Worm (Caenorhabditis elegans) whole organism, L2 larva: Measurements from ENCODE around the gene nlp-33.
A peak's percentile ranks its signal among the peaks of the same experiment; 100 is the strongest.

ENCODE experiments used
- C34F6.9 ChIP-seq: fragments of 150-350 bp; optimal IDR thresholded peaks from 2 replicates; lab custom pipeline; 2014; ENCODE audit warnings: missing biosample characterization, missing genetic modification characterization
- F13H6.1 ChIP-seq: sonication (generic microtip); optimal IDR thresholded peaks from 2 replicates; lab custom pipeline; 2016; ENCODE audit warnings: missing genetic modification characterization, missing compliant biosample characterization
- Y55F3AM.14 ChIP-seq: fragments of 200-800 bp; sonication (Bioruptor generic); optimal IDR thresholded peaks from 2 replicates; lab custom pipeline; 2018; ENCODE audit warnings: mild to moderate bottlenecking, missing genetic modification characterization, missing compliant biosample characterization
- alr-1 ChIP-seq: fragments of 150-350 bp; optimal IDR thresholded peaks from 2 replicates; lab custom pipeline; 2014; ENCODE audit warnings: missing biosample characterization, missing genetic modification characterization
- aly-2 ChIP-seq: fragments of 150-350 bp; optimal IDR thresholded peaks from 2 replicates; lab custom pipeline; 2014; ENCODE audit warnings: missing biosample characterization, missing genetic modification characterization
- ama-1 ChIP-seq: fragments of 150-350 bp; optimal IDR thresholded peaks from 2 replicates; lab custom pipeline; 2018; ENCODE audit warnings: inconsistent platforms
- ceh-16 ChIP-seq: fragments of 150-350 bp; optimal IDR thresholded peaks from 2 replicates; lab custom pipeline; 2014; ENCODE audit warnings: missing biosample characterization, missing genetic modification characterization
- ceh-82 ChIP-seq: fragments of 150-350 bp; optimal IDR thresholded peaks from 2 replicates; lab custom pipeline; 2014; ENCODE audit warnings: missing biosample characterization, missing genetic modification characterization
- crh-2 ChIP-seq: sonication (generic microtip); optimal IDR thresholded peaks from 2 replicates; lab custom pipeline; 2017; ENCODE audit warnings: missing biosample characterization, missing genetic modification characterization
- dmd-4 ChIP-seq: sonication (generic microtip); optimal IDR thresholded peaks from 2 replicates; lab custom pipeline; 2017; ENCODE audit warnings: missing biosample characterization, missing genetic modification characterization
- elt-1 ChIP-seq: fragments of 150-350 bp; optimal IDR thresholded peaks from 2 replicates; lab custom pipeline; 2014; ENCODE audit warnings: missing biosample characterization, missing genetic modification characterization
- fos-1 ChIP-seq: fragments of 150-350 bp; optimal IDR thresholded peaks from 2 replicates; lab custom pipeline; 2014; ENCODE audit warnings: missing biosample characterization, missing genetic modification characterization
- gmeb-1 ChIP-seq: fragments of 150-350 bp; optimal IDR thresholded peaks from 2 replicates; lab custom pipeline; 2014; ENCODE audit warnings: missing biosample characterization, missing genetic modification characterization
- lin-11 ChIP-seq: fragments of 150-350 bp; sonication (generic microtip); optimal IDR thresholded peaks from 2 replicates; lab custom pipeline; 2014; ENCODE audit warnings: missing biosample characterization, missing genetic modification characterization, inconsistent platforms, mixed read lengths
- lin-13 ChIP-seq: fragments of 150-350 bp; optimal IDR thresholded peaks from 2 replicates; lab custom pipeline; 2014; ENCODE audit warnings: missing biosample characterization, missing genetic modification reagents, missing genetic modification characterization
- lsy-2 ChIP-seq, 2 experiments: fragments of 150-350 bp in 1 of 2; sonication (generic microtip) in 1 of 2; optimal IDR thresholded peaks; 2 replicates each; lab custom pipeline; 2014 to 2017; ENCODE audit warnings: missing biosample characterization in 2 of 2, missing genetic modification characterization in 2 of 2
- mab-5 ChIP-seq: fragments of 150-350 bp; optimal IDR thresholded peaks from 2 replicates; lab custom pipeline; 2014; ENCODE audit warnings: missing biosample characterization, missing genetic modification characterization
- mdl-1 ChIP-seq, 2 experiments: fragments of 150-350 bp in 1 of 2; sonication (generic microtip) in 1 of 2; optimal IDR thresholded peaks; 2 replicates each; lab custom pipeline; 2017; ENCODE audit warnings: missing biosample characterization in 2 of 2, missing genetic modification characterization in 2 of 2
- nhr-12 ChIP-seq: fragments of 150-350 bp; optimal IDR thresholded peaks from 2 replicates; lab custom pipeline; 2014; ENCODE audit warnings: missing biosample characterization, missing genetic modification characterization
- nhr-129 ChIP-seq: fragments of 150-350 bp; optimal IDR thresholded peaks from 2 replicates; lab custom pipeline; 2014; ENCODE audit warnings: missing biosample characterization, missing genetic modification characterization
- nhr-21 ChIP-seq: fragments of 150-350 bp; optimal IDR thresholded peaks from 2 replicates; lab custom pipeline; 2014; ENCODE audit warnings: missing biosample characterization, missing genetic modification characterization
- nhr-237 ChIP-seq: fragments of 150-350 bp; optimal IDR thresholded peaks from 2 replicates; lab custom pipeline; 2014; ENCODE audit warnings: missing biosample characterization, missing genetic modification characterization
- nhr-25 ChIP-seq: fragments of 150-350 bp; sonication (generic microtip); optimal IDR thresholded peaks from 3 replicates; lab custom pipeline; 2014; ENCODE audit warnings: missing biosample characterization, missing genetic modification characterization
- nhr-6 ChIP-seq: fragments of 150-350 bp; optimal IDR thresholded peaks from 2 replicates; lab custom pipeline; 2014; ENCODE audit warnings: missing biosample characterization, missing genetic modification characterization
- nhr-77 ChIP-seq: fragments of 150-350 bp; optimal IDR thresholded peaks from 2 replicates; lab custom pipeline; 2014; ENCODE audit warnings: missing biosample characterization, missing genetic modification characterization
- peb-1 ChIP-seq: fragments of 150-350 bp; optimal IDR thresholded peaks from 2 replicates; lab custom pipeline; 2014; ENCODE audit warnings: missing biosample characterization, missing genetic modification characterization
- sem-4 ChIP-seq: fragments of 150-350 bp; optimal IDR thresholded peaks from 2 replicates; lab custom pipeline; 2014; ENCODE audit warnings: missing biosample characterization, missing genetic modification reagents, missing genetic modification characterization
- sma-3 ChIP-seq: sonication (generic microtip); optimal IDR thresholded peaks from 2 replicates; lab custom pipeline; 2016; ENCODE audit warnings: missing genetic modification reagents, missing genetic modification characterization, missing compliant biosample characterization
- sma-9 ChIP-seq, 2 experiments: fragments of 150-350 bp in 1 of 2; sonication (generic microtip) in 1 of 2; optimal IDR thresholded peaks; 2 replicates each; lab custom pipeline; 2014 to 2016; ENCODE audit warnings: missing genetic modification characterization in 2 of 2, mild to moderate bottlenecking in 1 of 2, missing biosample characterization in 1 of 2, missing compliant biosample characterization in 1 of 2, missing genetic modification reagents in 1 of 2, moderate library complexity in 1 of 2
- snpc-4 ChIP-seq: fragments of 150-350 bp; optimal IDR thresholded peaks from 2 replicates; lab custom pipeline; 2014; ENCODE audit warnings: missing biosample characterization, missing genetic modification characterization
- unc-39 ChIP-seq: fragments of 150-350 bp; optimal IDR thresholded peaks from 2 replicates; lab custom pipeline; 2014; ENCODE audit warnings: missing biosample characterization, missing genetic modification characterization
- unc-55 ChIP-seq: fragments of 150-350 bp; sonication (generic microtip); optimal IDR thresholded peaks from 3 replicates; lab custom pipeline; 2014; ENCODE audit warnings: missing biosample characterization, missing genetic modification reagents, missing genetic modification characterization
- unc-62 ChIP-seq: fragments of 150-350 bp; optimal IDR thresholded peaks from 2 replicates; lab custom pipeline; 2014; ENCODE audit warnings: missing biosample characterization, missing genetic modification reagents, missing genetic modification characterization
- ztf-1 ChIP-seq: fragments of 200-800 bp; sonication (Bioruptor generic); conservative IDR thresholded peaks from 2 replicates; pipeline ENCODE4 v1.3.6; 2022; ENCODE audit warnings: missing genetic modification characterization, missing compliant biosample characterization
- ztf-11 ChIP-seq: sonication (generic microtip); optimal IDR thresholded peaks from 2 replicates; lab custom pipeline; 2017; ENCODE audit warnings: missing biosample characterization, missing genetic modification characterization
- ztf-4 ChIP-seq: fragments of 150-350 bp; optimal IDR thresholded peaks from 2 replicates; lab custom pipeline; 2014; ENCODE audit warnings: missing biosample characterization, missing genetic modification characterization

The nlp-33 gene

DNA sequence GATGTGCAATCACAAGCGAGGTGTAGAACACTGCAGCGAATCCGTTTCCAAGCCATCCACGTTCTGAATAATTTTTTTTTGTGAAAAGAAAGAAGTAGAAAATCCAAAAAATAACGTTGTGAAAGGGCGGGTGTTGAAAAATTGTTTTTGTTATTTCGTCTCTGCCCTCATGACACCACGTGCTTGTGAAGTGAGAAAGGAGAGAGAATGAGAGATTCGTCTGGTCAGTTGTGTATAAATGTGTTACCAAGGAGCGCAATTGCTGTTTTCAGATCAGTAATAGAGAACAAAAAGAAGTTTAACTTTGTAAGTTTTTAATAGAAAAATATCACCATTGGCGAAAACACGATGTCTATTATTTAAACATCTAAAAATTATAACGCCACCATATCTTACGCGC, 25.9 kb upstream of the nlp-33 start:
- TF ChIP-seq ceh-16 (tag; lab: Kevin White, UChicago) (no peak), nhr-237 (no peak), unc-39 (tag; lab: Kevin White, UChicago) (no peak), F13H6.1 (tag; lab: Kevin White, UChicago) (peak; percentile 3), mab-5 (no peak), Y55F3AM.14 (GFP tag; lab: Kevin White, UChicago) (no peak), lsy-2 (tag; optimal IDR thresholded peaks at IDR 0.05; lab: Kevin White, UChicago) (peak in 1 of 2 experiments; percentile 62), C34F6.9 (tag; lab: Kevin White, UChicago) (peak; percentile 74), unc-62 (GFP tag; lab: Kevin White, UChicago) (no peak), nhr-25 (tag; lab: Kevin White, UChicago) (peak; percentile 60), mdl-1 (tag; optimal IDR thresholded peaks at IDR 0.05; lab: Kevin White, UChicago) (peak; percentile 42 to 61), ama-1 (lab: Kevin White, UChicago) (peak; percentile 9), fos-1 (tag; lab: Kevin White, UChicago) (peak; percentile 23), sma-9 (GFP tag; optimal IDR thresholded peaks at IDR 0.05; lab: Kevin White, UChicago) (peak; percentile 39), sma-9 (tag; optimal IDR thresholded peaks at IDR 0.05; lab: Kevin White, UChicago) (no peak), unc-55 (peak; percentile 24), nhr-129 (tag; lab: Kevin White, UChicago) (peak; percentile 85), crh-2 (tag; lab: Kevin White, UChicago) (peak; percentile 34)

DNA sequence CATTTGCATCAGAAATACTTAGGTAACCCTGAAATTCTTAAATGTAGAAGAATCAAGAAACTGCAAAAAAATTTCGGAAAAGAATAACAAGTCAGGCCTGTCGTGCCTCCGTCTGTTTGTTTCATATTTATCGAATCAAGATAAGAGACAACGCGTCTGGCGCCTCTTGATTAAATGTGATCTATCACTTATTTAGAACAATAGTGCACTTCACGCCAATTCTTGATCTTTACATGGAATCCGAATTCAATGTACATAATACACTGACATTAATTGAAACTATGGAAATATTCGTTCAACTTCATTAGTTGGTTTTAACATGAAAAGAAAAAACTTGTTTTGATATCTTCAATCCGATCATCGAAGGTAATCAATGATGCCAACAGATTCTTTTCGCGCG, 24.7 kb upstream of the nlp-33 start, which contains the start of gene mboa-2:
Gene mboa-2 (minus strand): TSS at position 28 of the 400 bp plus-strand sequence.
- peak; percentile 58 for TF ChIP-seq sma-3 (GFP tag; lab: Kevin White, UChicago)
- peak; percentile 56 for TF ChIP-seq ztf-4 (tag; lab: Kevin White, UChicago)
- peak; percentile 72 for TF ChIP-seq lin-13 (GFP tag; lab: Kevin White, UChicago)
- TF ChIP-seq unc-55, result no peak
- TF ChIP-seq nhr-21 (tag; lab: Kevin White, UChicago), result no peak
- peak; percentile 28 for TF ChIP-seq F13H6.1 (tag; lab: Kevin White, UChicago)
- no peak for TF ChIP-seq snpc-4
- TF ChIP-seq nhr-129 (tag; lab: Kevin White, UChicago), result peak; percentile 43
- TF ChIP-seq sma-9 (GFP tag; optimal IDR thresholded peaks at IDR 0.05; lab: Kevin White, UChicago), result peak; percentile 51
- TF ChIP-seq sma-9 (tag; optimal IDR thresholded peaks at IDR 0.05; lab: Kevin White, UChicago), result no peak
- TF ChIP-seq ztf-11, result no peak
- peak; percentile 59 for TF ChIP-seq nhr-6 (tag; lab: Kevin White, UChicago)
- TF ChIP-seq nhr-77 (tag; lab: Kevin White, UChicago), result peak; percentile 22
- TF ChIP-seq lsy-2 (tag; optimal IDR thresholded peaks at IDR 0.05; lab: Kevin White, UChicago), result peak; percentile 23 to 41
- TF ChIP-seq aly-2 (tag; lab: Kevin White, UChicago), result no peak
- no peak for TF ChIP-seq alr-1 (tag; lab: Kevin White, UChicago)
- TF ChIP-seq ztf-1 (GFP tag; lab: Robert Waterston, UW), result no peak
- TF ChIP-seq nhr-25 (tag; lab: Kevin White, UChicago), result peak; percentile 30
- no peak for TF ChIP-seq fos-1 (tag; lab: Kevin White, UChicago)
- peak; percentile 37 for TF ChIP-seq gmeb-1 (tag; lab: Kevin White, UChicago)
- TF ChIP-seq elt-1 (tag; lab: Kevin White, UChicago), result no peak
- no peak for TF ChIP-seq peb-1 (tag; lab: Kevin White, UChicago)
- no peak for TF ChIP-seq mdl-1 (tag; optimal IDR thresholded peaks at IDR 0.05; lab: Kevin White, UChicago)
- no peak for TF ChIP-seq ceh-82 (tag; lab: Kevin White, UChicago)
- TF ChIP-seq dmd-4 (tag; lab: Kevin White, UChicago), result no peak
- peak; percentile 50 for TF ChIP-seq crh-2 (tag; lab: Kevin White, UChicago)
- TF ChIP-seq sem-4 (tag; lab: Kevin White, UChicago), result peak; percentile 25

DNA sequence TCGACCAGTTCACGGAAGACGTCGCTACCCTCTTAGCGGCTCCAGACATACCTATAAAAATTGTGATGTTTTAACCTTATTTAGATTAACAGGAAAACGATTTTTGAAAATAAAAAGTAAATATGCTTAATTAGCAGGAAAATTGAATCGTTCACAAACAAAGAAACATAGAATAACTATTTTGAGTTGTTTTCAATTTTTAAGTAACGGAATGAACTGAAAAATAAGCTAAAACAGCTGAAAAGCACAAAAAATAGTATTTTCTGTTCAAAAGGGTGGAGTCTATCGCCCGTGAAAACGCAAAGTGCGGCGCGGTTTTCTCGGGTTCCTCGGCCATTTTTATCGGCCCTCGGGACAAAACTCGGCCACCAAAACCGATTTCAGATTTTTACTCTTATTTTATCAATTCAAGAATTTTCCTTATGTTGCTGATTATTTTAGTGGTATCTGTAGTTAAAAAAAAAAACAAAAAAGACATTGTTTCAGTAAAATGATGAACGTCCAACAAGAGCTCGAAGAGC, 23.3 kb upstream of the nlp-33 start, which contains the start of the genes atp-5 and lmtr-3:
Gene atp-5 (minus strand): TSS at position 51 of the 521 bp plus-strand sequence.
Gene lmtr-3 (plus strand): TSS at position 370 of the 521 bp plus-strand sequence.
- TF ChIP-seq nhr-21 (tag; lab: Kevin White, UChicago), result no peak
- TF ChIP-seq mab-5, result no peak
- peak; percentile 68 for TF ChIP-seq lin-13 (GFP tag; lab: Kevin White, UChicago)
- peak; percentile 67 for TF ChIP-seq crh-2 (tag; lab: Kevin White, UChicago)
- TF ChIP-seq sma-3 (GFP tag; lab: Kevin White, UChicago), result peak; percentile 65
- peak; percentile 72 for TF ChIP-seq sma-9 (GFP tag; optimal IDR thresholded peaks at IDR 0.05; lab: Kevin White, UChicago)
- TF ChIP-seq sma-9 (tag; optimal IDR thresholded peaks at IDR 0.05; lab: Kevin White, UChicago), result no peak
- TF ChIP-seq nhr-129 (tag; lab: Kevin White, UChicago), result peak; percentile 67
- TF ChIP-seq unc-55, result peak; percentile 89
- peak; percentile 75 for TF ChIP-seq F13H6.1 (tag; lab: Kevin White, UChicago)
- peak; percentile 89 for TF ChIP-seq C34F6.9 (tag; lab: Kevin White, UChicago)
- TF ChIP-seq lin-11 (tag; lab: Kevin White, UChicago), result peak; percentile 72
- TF ChIP-seq gmeb-1 (tag; lab: Kevin White, UChicago), result peak; percentile 68
- peak; percentile 2 for TF ChIP-seq sem-4 (tag; lab: Kevin White, UChicago)
- TF ChIP-seq ceh-82 (tag; lab: Kevin White, UChicago), result no peak
- TF ChIP-seq unc-62 (GFP tag; lab: Kevin White, UChicago), result no peak
- peak; percentile 62 for TF ChIP-seq fos-1 (tag; lab: Kevin White, UChicago)
- peak; percentile 65 for TF ChIP-seq nhr-25 (tag; lab: Kevin White, UChicago)
- peak; percentile 30 to 79 for TF ChIP-seq lsy-2 (tag; optimal IDR thresholded peaks at IDR 0.05; lab: Kevin White, UChicago)
- no peak for TF ChIP-seq nhr-12 (tag; lab: Kevin White, UChicago)
